Worm (Caenorhabditis elegans): Measurements from ENCODE around the gene hat-1.
"Not testable (repeated sequence)": the region's sequence is repeated elsewhere in the genome, so short reads cannot be mapped to it uniquely, and the experiment has no call there.

Gene hat-1

DNA sequence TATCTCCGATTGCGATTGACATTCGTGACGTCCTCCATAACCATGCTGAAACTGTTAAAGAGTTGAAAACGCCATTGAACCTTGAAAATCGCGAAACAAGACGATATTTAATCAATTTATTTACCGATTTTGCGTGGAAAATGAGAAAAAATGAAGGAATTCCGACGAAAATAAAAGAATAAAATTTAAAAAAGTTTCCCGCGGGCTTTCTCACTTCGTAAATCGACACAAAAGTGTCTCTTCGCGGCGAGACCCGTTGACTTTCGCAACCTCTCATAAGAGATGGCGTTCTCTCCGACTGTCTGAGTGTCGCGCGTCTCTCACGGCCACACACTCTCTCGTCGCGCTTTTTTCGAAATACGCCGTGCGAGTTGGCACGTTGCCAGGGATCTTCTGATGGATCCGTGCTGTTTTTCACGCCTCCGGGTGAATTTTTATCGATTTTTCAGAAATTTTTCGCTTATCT, at the start of gene hat-1:
TSS of gene hat-1 (minus strand) at position 51 of the 466 bp plus-strand sequence.
- peak; percentile 51 for TF ChIP-seq ztf-29 (GFP tag; IDR thresholded peaks at IDR 0.05)
- TF ChIP-seq klf-2 (GFP tag; conservative IDR thresholded peaks at IDR 0.05) = no peak
- TF ChIP-seq T22C8.4 (GFP tag; IDR thresholded peaks at IDR 0.05) = 0 out of 2 replicates have a peak, but pooled peaks have one; percentile 18
- 0 out of 2 replicates have a peak, but pooled peaks have one; percentile 41 for TF ChIP-seq ztf-23 (GFP tag; IDR thresholded peaks at IDR 0.05)
- no peak for TF ChIP-seq med-1 (GFP tag; optimal IDR thresholded peaks at IDR 0.05; ENCODE audit: insufficient read depth)
- peak; percentile 64; the same call in 1 of the 2 replicates for TF ChIP-seq flt-1 (GFP tag; IDR thresholded peaks at IDR 0.05)

DNA sequence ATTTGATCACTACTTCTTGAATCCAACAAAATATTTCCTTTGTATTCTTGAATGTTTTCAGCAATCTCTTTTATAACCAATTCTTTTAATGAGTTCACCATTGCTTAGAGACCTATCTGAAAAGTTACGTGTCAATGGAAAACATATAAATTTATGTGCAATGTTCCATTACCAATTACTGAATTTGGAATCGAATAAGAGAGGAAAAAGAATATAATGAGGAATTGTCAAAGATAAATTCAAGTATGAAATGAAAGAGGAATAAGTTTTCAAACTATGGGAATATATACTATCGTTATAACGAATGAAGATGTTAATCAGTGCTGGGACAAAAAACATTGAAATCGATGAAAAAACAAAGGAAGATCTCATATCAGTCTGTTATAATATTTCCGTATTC, 44.0 kb upstream of the hat-1 start, which contains the start of gene H04D03.4:
TSS of gene H04D03.4 (minus strand) at position 101 of the 400 bp plus-strand sequence.
- TF ChIP-seq ztf-29 (GFP tag; IDR thresholded peaks at IDR 0.05) (no peak), T22C8.4 (GFP tag; IDR thresholded peaks at IDR 0.05) (no peak), ztf-23 (GFP tag; IDR thresholded peaks at IDR 0.05) (no peak), klf-2 (GFP tag; conservative IDR thresholded peaks at IDR 0.05) (no peak), ref-1 (GFP tag; conservative IDR thresholded peaks at IDR 0.05) (no peak), med-1 (GFP tag; optimal IDR thresholded peaks at IDR 0.05; ENCODE audit: insufficient read depth) (no peak), flt-1 (GFP tag; IDR thresholded peaks at IDR 0.05) (no peak), tab-1 (GFP tag; IDR thresholded peaks at IDR 0.05) (no peak)

DNA sequence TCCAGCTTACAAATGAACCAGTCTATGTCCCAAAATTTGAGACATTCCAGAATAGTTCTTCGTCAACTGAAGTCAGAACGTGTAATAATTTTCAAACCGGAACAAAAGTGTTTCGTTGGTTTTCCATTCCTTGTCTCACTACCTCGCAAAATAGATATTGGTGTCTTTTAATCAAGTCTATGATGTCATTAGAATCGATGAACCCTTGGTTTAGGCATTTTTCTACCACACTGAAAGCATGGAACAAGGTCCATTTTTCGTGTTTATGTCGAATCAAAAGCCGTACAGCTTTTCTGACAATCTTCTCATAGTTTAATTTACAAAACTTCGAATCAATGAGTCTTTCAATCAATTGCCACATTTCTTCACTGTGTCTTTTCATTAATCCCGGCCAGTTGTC, 39.7 kb upstream of the hat-1 start, which contains the start of gene H04D03.7:
TSS of gene H04D03.7 (minus strand) at position 101 of the 400 bp plus-strand sequence.
- no peak for TF ChIP-seq med-1 (GFP tag; optimal IDR thresholded peaks at IDR 0.05; ENCODE audit: insufficient read depth)
- no peak for TF ChIP-seq tab-1 (GFP tag; IDR thresholded peaks at IDR 0.05)
- TF ChIP-seq flt-1 (GFP tag; IDR thresholded peaks at IDR 0.05) = no peak
- no peak for TF ChIP-seq cog-1 (tag; optimal IDR thresholded peaks at IDR 0.05)
- no peak for TF ChIP-seq ztf-23 (GFP tag; IDR thresholded peaks at IDR 0.05)
- no peak for TF ChIP-seq ref-1 (GFP tag; conservative IDR thresholded peaks at IDR 0.05)
- TF ChIP-seq T22C8.4 (GFP tag; IDR thresholded peaks at IDR 0.05) = no peak
- no peak for TF ChIP-seq ztf-29 (GFP tag; IDR thresholded peaks at IDR 0.05)

ce11 chrIII:10442355-10443140, 35.5 kb upstream of the hat-1 start, which contains the start of the genes H04D03.2 and ecps-2:
Gene H04D03.2, minus strand, starts transcription at chrIII:10442405.
Gene ecps-2, plus strand, starts transcription at chrIII:10443090.
- no peak for TF ChIP-seq klf-2 (GFP tag; conservative IDR thresholded peaks at IDR 0.05)
- no peak for TF ChIP-seq tab-1 (GFP tag; IDR thresholded peaks at IDR 0.05)
- TF ChIP-seq ref-1 (GFP tag; conservative IDR thresholded peaks at IDR 0.05) = no peak
- TF ChIP-seq flt-1 (GFP tag; IDR thresholded peaks at IDR 0.05) = no peak
- no peak for TF ChIP-seq ztf-23 (GFP tag; IDR thresholded peaks at IDR 0.05)
- no peak for TF ChIP-seq med-1 (GFP tag; optimal IDR thresholded peaks at IDR 0.05; ENCODE audit: insufficient read depth)
- TF ChIP-seq T22C8.4 (GFP tag; IDR thresholded peaks at IDR 0.05) = no peak
- TF ChIP-seq ztf-29 (GFP tag; IDR thresholded peaks at IDR 0.05) = no peak

DNA sequence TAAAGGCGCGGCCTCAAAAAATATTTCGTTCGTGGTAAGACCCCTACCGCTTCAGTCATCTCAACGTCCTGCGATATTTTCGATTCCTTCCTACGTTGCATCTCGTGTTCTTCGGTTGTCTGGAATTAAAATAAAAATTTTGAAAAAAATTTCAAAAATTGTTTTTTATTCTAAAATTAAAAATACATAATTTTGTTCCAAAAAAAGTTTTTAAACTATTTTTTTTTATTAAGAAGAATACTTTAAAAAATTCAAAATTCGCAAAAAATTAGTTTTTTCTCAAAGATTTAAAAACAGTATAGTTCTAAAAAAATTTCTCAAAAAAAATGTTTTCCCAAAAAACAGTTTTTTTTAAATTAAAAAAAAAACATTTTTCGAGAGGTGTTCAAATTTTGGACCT, 31.7 kb upstream of the hat-1 start, which contains the start of gene H04D03.6:
TSS of gene H04D03.6 (minus strand) at position 101 of the 400 bp plus-strand sequence.
- TF ChIP-seq cog-1 (tag; optimal IDR thresholded peaks at IDR 0.05); klf-2 (GFP tag; conservative IDR thresholded peaks at IDR 0.05); flt-1 (GFP tag; IDR thresholded peaks at IDR 0.05): not testable (repeated sequence)

- TF ChIP-seq ztf-29 (GFP tag; IDR thresholded peaks at IDR 0.05) (peak; percentile 34; the same call in 1 of the 2 replicates), ztf-23 (GFP tag; IDR thresholded peaks at IDR 0.05) (peak; percentile 84), flt-1 (GFP tag; IDR thresholded peaks at IDR 0.05) (peak; percentile 72), klf-2 (GFP tag; conservative IDR thresholded peaks at IDR 0.05) (0 out of 2 replicates have a peak, but pooled peaks have one; percentile 33)
Observed at ce11 chrIII:10435938-10436842, 29.1 kb upstream of the hat-1 start, which contains the start of the genes smrd-1 and enu-3.1. Gene smrd-1, minus strand, starts transcription at chrIII:10435988. Gene enu-3.1, plus strand, starts transcription at chrIII:10436276.

- TF ChIP-seq flt-1 (GFP tag; IDR thresholded peaks at IDR 0.05) (peak; percentile 83), T22C8.4 (GFP tag; IDR thresholded peaks at IDR 0.05) (peak; percentile 51; the same call in 1 of the 2 replicates), cog-1 (tag; optimal IDR thresholded peaks at IDR 0.05) (peak; percentile 52), ztf-23 (GFP tag; IDR thresholded peaks at IDR 0.05) (peak; percentile 71; the same call in 1 of the 2 replicates), klf-2 (GFP tag; conservative IDR thresholded peaks at IDR 0.05) (no peak; the same call in 1 of the 2 replicates), ref-1 (GFP tag; conservative IDR thresholded peaks at IDR 0.05) (peak; percentile 59; the same call in 1 of the 2 replicates), ztf-29 (GFP tag; IDR thresholded peaks at IDR 0.05) (no peak), med-1 (GFP tag; optimal IDR thresholded peaks at IDR 0.05; ENCODE audit: insufficient read depth) (no peak), tab-1 (GFP tag; IDR thresholded peaks at IDR 0.05) (peak; percentile 79)
Observed at ce11 chrIII:10432104-10432503, 25.1 kb upstream of the hat-1 start.

- TF ChIP-seq flt-1 (GFP tag; IDR thresholded peaks at IDR 0.05) (no peak), klf-2 (GFP tag; conservative IDR thresholded peaks at IDR 0.05) (no peak), ref-1 (GFP tag; conservative IDR thresholded peaks at IDR 0.05) (no peak), med-1 (GFP tag; optimal IDR thresholded peaks at IDR 0.05; ENCODE audit: insufficient read depth) (no peak), T22C8.4 (GFP tag; IDR thresholded peaks at IDR 0.05) (no peak), ztf-29 (GFP tag; IDR thresholded peaks at IDR 0.05) (no peak), ztf-23 (GFP tag; IDR thresholded peaks at IDR 0.05) (no peak), cog-1 (tag; optimal IDR thresholded peaks at IDR 0.05) (no peak), tab-1 (GFP tag; IDR thresholded peaks at IDR 0.05) (no peak)
Observed at ce11 chrIII:10427882-10428281, 20.8 kb upstream of the hat-1 start, which contains the start of gene prp-3. Gene prp-3, minus strand, starts transcription at chrIII:10427982.

All from whole organism, midembryonic.